Fruit fly (Drosophila melanogaster): ENCODE results near the gene CG3191.
A peak's percentile ranks its signal among the peaks of the same experiment; 100 is the strongest.

DNA sequence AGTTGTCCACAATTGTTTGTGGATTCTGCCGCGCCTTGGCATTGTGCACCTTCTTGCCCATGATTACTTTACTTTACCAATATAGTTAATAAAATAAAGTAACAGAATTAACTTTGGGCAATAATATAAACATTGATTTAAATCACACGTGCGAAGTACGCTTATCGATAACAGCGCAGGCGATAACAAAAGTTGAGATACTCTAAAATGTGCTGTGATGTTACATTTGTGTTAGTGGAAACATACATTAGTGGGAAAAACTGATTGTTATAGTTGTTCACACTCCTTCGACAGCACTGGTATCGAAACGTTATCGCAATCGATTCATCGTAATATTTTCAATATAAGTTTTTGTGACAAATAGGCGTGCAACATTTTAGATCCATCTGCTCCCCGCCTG, 10.0 kb downstream of the CG3191 start, which contains the start of gene kz:
- TF ChIP-seq CG8478 (optimal IDR thresholded peaks at IDR 0.05) (no peak), CTCF (optimal IDR thresholded peaks at IDR 0.05) (peak in 1 of 2 experiments; percentile 19)
